Worm (Caenorhabditis elegans): ENCODE data around the gene dpy-8.

- no peak for TF ChIP-seq ama-1 (optimal IDR thresholded peaks at IDR 0.05)
- no peak for TF ChIP-seq ama-1 (GFP tag; optimal IDR thresholded peaks at IDR 0.05)
- no peak for TF ChIP-seq F55B11.4 (tag; optimal IDR thresholded peaks at IDR 0.05; ENCODE audit: borderline replicate concordance, insufficient read depth)
- TF ChIP-seq Y56A3A.18 (GFP tag; IDR thresholded peaks at IDR 0.05) = no peak
- no peak for TF ChIP-seq pha-4 (tag; optimal IDR thresholded peaks at IDR 0.05)
- no peak for TF ChIP-seq ccch-3 (GFP tag; optimal IDR thresholded peaks at IDR 0.05)
Observed at ce11 chrX:5199825-5200373, 49.6 kb upstream of the dpy-8 start.

Data from whole organism, young adult.